Worm (Caenorhabditis elegans) whole organism, L2 larva: Measurements from ENCODE around the gene map-2.

Experiments used
- Y55F3AM.14 ChIP-seq: fragments of 200-800 bp; sonication (Bioruptor generic); optimal IDR thresholded peaks from 2 replicates; lab custom pipeline; 2018; ENCODE audit warnings: mild to moderate bottlenecking, missing genetic modification characterization, missing compliant biosample characterization
- aly-2 ChIP-seq: fragments of 150-350 bp; optimal IDR thresholded peaks from 2 replicates; lab custom pipeline; 2014; ENCODE audit warnings: missing biosample characterization, missing genetic modification characterization
- egl-27 ChIP-seq: sonication (generic microtip); optimal IDR thresholded peaks from 3 replicates; lab custom pipeline; 2017; ENCODE audit warnings: missing biosample characterization, missing genetic modification reagents, missing genetic modification characterization
- elt-1 ChIP-seq: fragments of 150-350 bp; optimal IDR thresholded peaks from 2 replicates; lab custom pipeline; 2014; ENCODE audit warnings: missing biosample characterization, missing genetic modification characterization
- gmeb-1 ChIP-seq: fragments of 150-350 bp; optimal IDR thresholded peaks from 2 replicates; lab custom pipeline; 2014; ENCODE audit warnings: missing biosample characterization, missing genetic modification characterization
- mab-5 ChIP-seq: fragments of 150-350 bp; optimal IDR thresholded peaks from 2 replicates; lab custom pipeline; 2014; ENCODE audit warnings: missing biosample characterization, missing genetic modification characterization
- nhr-12 ChIP-seq: fragments of 150-350 bp; optimal IDR thresholded peaks from 2 replicates; lab custom pipeline; 2014; ENCODE audit warnings: missing biosample characterization, missing genetic modification characterization
- nhr-23 ChIP-seq: fragments of 150-350 bp; optimal IDR thresholded peaks from 2 replicates; lab custom pipeline; 2014; ENCODE audit warnings: missing biosample characterization, missing genetic modification reagents, missing genetic modification characterization
- snpc-4 ChIP-seq: fragments of 150-350 bp; optimal IDR thresholded peaks from 2 replicates; lab custom pipeline; 2014; ENCODE audit warnings: missing biosample characterization, missing genetic modification characterization
- unc-55 ChIP-seq: fragments of 150-350 bp; sonication (generic microtip); optimal IDR thresholded peaks from 3 replicates; lab custom pipeline; 2014; ENCODE audit warnings: missing biosample characterization, missing genetic modification reagents, missing genetic modification characterization
- unc-62 ChIP-seq: fragments of 150-350 bp; optimal IDR thresholded peaks from 2 replicates; lab custom pipeline; 2014; ENCODE audit warnings: missing biosample characterization, missing genetic modification reagents, missing genetic modification characterization
- zag-1 ChIP-seq: fragments of 150-350 bp; optimal IDR thresholded peaks from 2 replicates; lab custom pipeline; 2014; ENCODE audit warnings: missing biosample characterization, missing genetic modification characterization
- ztf-11 ChIP-seq: sonication (generic microtip); optimal IDR thresholded peaks from 2 replicates; lab custom pipeline; 2017; ENCODE audit warnings: missing biosample characterization, missing genetic modification characterization

DNA sequence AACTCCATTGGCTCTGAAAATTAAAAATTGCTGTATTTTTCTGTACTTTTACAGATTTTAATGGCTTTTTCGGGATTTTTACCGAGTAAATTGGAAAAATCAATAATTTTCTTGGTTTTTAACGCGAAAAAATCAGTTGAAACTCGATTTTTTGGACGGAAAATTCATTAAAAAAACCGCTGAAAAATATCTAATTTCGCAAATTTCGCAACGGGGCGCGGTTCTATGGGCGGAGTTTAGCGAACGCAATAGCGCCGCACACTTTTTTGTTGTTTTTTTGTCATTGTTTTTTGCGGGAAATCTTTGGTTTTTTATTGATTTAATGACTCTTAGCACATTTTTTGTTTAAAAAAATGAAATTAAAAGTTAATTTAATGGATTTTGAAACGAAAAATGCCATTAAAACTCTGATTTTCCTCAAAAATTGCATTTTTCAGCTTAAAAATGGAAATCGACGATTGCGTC is 8.8 kb upstream of the map-2 start, which contains the start of the genes mel-46 and lsy-13:
- TF ChIP-seq snpc-4 (tag; lab: Kevin White, UChicago) (no peak), unc-62 (no peak), ztf-11 (tag; lab: Kevin White, UChicago) (no peak), nhr-23 (no peak), zag-1 (tag; lab: Kevin White, UChicago) (no peak), Y55F3AM.14 (GFP tag; lab: Kevin White, UChicago) (no peak), gmeb-1 (peak; percentile 38), aly-2 (tag; lab: Kevin White, UChicago) (no peak), nhr-12 (tag; lab: Kevin White, UChicago) (no peak), egl-27 (no peak), unc-55 (GFP tag; lab: Kevin White, UChicago) (peak; percentile 77), mab-5 (tag; lab: Kevin White, UChicago) (no peak), elt-1 (tag; lab: Kevin White, UChicago) (no peak)
